Fruit fly (Drosophila melanogaster): Measurements from ENCODE around the gene CG12502.

Gene CG12502

DNA sequence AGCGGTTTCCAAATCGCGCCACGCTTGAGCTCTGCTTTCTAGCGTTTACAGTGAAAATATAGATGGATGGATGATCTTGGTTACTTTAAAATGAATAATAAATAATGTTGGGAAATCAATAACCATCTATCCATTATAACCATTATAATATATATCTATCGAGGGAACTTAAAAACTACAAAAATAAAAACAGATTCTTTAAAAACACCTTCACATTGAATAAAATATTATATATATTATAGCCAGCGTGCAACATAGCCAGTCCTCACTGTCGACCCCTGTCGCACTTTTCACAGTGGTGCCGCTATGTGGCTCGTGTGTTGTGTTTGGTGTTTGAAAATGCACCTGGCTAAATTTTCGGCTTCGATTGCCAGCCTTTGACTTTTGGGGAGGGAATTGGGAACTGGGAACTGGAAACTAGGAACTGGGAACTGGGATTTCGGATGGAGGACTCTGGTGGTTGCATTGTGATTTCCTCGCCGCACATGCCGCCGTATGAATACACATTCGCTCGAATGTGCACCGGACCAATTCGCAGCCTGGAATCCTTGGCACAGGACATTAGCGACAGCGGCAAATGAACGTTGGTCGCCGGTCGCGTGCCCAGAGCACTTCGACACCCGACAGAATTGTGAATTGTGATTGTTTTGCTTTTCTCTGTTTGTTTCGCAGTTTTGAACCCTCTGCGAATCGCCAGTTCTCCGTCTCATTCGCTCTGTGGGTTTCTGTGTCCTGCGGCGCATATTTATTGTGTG lies 40.0 kb downstream of the CG12502 start:
- TF ChIP-seq CG8478 (optimal IDR thresholded peaks at IDR 0.05) (no peak), CTCF (optimal IDR thresholded peaks at IDR 0.05) (no peak)

DNA sequence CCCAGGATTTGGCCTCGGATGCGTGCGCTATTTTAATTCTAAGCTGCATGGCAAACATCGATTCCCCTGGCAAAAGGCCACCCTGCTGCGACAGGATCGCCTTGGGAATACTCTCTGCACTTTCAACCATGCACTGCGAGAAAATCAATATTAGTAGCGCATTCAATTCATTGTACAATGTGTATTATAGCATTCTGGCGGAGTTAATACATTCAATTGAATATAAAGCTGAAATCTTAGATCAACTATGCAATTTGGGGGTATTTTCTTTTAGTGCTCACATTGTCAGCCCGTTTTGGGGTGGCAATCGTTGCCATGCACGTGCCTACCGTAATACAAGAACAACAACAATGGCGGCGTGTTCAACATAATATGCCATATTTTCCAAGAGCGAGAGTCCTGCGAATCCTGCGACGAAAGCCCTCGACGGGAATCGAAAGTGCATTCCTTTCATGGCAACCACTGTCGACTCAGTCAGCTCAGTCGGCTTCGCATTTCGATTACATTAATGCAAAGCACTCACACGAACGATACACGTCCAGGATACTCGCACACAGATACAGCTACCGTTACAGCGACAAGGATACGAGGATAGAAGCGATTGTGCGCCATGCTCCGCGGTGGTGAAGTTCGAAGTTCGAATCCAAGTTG lies 42.6 kb downstream of the CG12502 start:
- TF ChIP-seq CG8478 (optimal IDR thresholded peaks at IDR 0.05) (no peak), CTCF (optimal IDR thresholded peaks at IDR 0.05) (no peak)

DNA sequence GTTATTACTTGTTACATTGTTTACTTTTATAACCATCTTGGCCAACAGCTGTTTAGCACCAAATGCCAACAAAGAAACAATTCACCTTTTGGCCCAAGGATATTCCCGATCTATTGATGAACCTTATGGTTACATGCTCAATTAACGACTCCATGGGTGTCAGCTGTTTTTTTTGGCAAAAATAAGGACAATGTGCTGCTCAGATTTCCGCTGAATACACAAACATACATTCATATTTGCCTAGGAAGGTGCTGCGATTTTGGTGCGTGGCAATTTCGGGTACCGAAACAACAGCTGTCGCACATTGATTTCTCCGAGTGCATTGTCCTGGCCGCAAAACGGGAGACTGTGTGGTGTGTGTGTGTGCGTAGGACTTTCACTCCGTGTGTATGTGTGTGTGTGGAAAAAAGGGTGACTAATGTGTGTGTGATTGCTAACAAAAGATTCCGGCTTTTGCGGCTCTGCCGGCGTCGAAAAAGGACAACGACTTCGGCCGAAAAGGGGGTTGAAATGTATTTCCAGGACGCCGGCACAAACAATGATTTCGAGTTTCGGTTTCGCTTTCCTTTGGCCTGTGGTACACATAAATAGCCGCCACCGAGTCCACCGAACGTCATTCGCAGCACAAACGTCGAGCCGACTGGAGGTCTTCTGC lies 43.4 kb downstream of the CG12502 start, which contains the start of gene nerfin-1:
nerfin-1 (plus strand) TSS at position 605 of the 655 bp plus-strand sequence.
- TF ChIP-seq CG8478 (optimal IDR thresholded peaks at IDR 0.05) (no peak), CTCF (optimal IDR thresholded peaks at IDR 0.05) (no peak)

DNA sequence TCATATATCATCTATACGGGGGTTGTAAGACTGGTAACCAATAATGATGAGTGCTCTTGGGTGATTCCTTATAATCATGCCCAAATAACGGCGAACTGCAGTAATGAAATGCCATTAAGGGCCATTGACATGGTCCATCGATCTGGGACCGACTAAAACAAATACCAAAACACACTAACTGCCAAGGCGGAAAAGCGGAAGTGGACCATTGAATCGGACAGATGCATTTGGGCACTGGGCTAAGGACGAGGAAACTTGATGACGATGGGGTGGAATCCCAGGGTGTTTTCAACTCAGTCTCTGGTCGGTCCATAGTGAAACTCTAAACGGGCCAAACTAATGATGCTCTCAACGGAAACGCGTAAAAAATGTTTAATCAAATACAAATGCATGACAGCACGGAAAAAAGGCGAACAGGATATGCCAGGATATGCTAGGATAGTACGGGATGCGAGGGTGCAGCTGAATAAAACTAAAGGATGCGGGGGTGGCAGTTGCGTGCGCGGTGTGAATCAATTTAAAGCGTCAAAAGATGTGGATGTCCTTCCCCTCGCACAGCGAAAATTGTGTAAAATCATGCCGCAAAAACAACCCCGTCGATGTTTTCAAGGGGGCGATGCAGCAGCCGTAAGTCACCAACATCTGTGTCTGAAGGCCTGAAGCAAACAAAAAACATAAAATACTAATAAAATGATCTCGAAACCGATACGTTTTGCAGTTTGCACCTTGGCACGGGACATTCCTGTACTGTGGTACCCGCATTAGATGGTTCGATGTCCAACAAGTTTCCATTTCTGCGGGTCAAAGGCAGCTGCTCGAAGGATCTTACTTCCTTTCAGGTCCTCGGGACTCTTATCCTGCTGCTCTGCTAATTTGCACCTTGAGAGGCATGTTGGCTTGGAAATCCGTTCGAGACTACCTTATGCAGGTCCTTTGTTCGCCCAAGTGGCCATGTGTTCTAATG lies 47.5 kb downstream of the CG12502 start:
- TF ChIP-seq CTCF (optimal IDR thresholded peaks at IDR 0.05) (no peak), CG8478 (optimal IDR thresholded peaks at IDR 0.05) (no peak)

- TF ChIP-seq CG8478 (optimal IDR thresholded peaks at IDR 0.05): no peak
- TF ChIP-seq CTCF (optimal IDR thresholded peaks at IDR 0.05): no peak
Observed at dm6 chr3L:913682-914081, 48.5 kb downstream of the CG12502 start, which contains the start of gene Glut1. TSS of gene Glut1 (plus strand) at chr3L:914074.

DNA sequence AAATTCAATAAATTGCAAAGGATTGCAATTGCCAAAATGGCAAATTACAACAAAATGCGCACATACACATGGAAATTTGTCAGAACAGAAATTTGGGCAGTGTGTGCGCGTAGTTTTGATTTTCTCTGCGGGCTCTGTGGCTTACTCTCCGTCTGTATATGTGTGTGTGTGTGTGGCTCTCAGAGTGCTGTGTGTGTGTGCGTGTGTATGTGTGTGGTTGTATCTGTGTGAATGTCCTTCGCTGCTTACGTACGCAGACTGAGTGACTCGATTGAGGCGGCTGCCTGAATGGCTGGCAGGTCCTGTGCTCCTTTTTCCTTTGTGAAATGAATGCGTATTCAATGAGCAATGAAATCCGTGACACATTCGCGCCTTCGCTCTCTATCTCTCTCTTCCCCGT lies 49.7 kb downstream of the CG12502 start:
- TF ChIP-seq CTCF (optimal IDR thresholded peaks at IDR 0.05): no peak
- TF ChIP-seq CG8478 (optimal IDR thresholded peaks at IDR 0.05): no peak

- TF ChIP-seq CG8478 (optimal IDR thresholded peaks at IDR 0.05) (no peak), CTCF (optimal IDR thresholded peaks at IDR 0.05) (no peak)
Observed at dm6 chr3L:917225-917624, 52.0 kb downstream of the CG12502 start.

Measured in S2 (cell line).